Fruit fly (Drosophila melanogaster) whole organism, pupa: ENCODE data around the gene stck.

Source experiments
- CG10348 ChIP-seq: fragments of 200-800 bp; sonication (Bioruptor generic); IDR thresholded peaks from 2 replicates; pipeline ENCODE4 v1.3.6; 2022; ENCODE audit warnings: missing biosample characterization, missing genetic modification characterization
- CG12605 ChIP-seq: fragments of 200-800 bp; sonication (Bioruptor generic); IDR thresholded peaks from 2 replicates; pipeline ENCODE4 v1.3.6; 2022; ENCODE audit warnings: missing biosample characterization, missing genetic modification characterization
- CG13204 ChIP-seq: fragments of 200-800 bp; sonication (Bioruptor generic); optimal IDR thresholded peaks from 2 replicates; lab custom pipeline; 2018; ENCODE audit warnings: missing biosample characterization, mild to moderate bottlenecking, missing genetic modification characterization, moderate library complexity
- CG14655 ChIP-seq: fragments of 200-800 bp; sonication (Bioruptor generic); optimal IDR thresholded peaks from 3 replicates; lab custom pipeline; 2017; ENCODE audit warnings: mild to moderate bottlenecking, missing biosample characterization, missing genetic modification reagents, missing genetic modification characterization
- CG15710 ChIP-seq: fragments of 200-800 bp; sonication (Bioruptor generic); optimal IDR thresholded peaks from 2 replicates; lab custom pipeline; 2018; ENCODE audit warnings: missing biosample characterization, mild to moderate bottlenecking, missing genetic modification characterization, moderate library complexity
- CG17806 ChIP-seq: fragments of 200-800 bp; sonication (Bioruptor generic); optimal IDR thresholded peaks from 2 replicates; lab custom pipeline; 2018; ENCODE audit warnings: missing biosample characterization, mild to moderate bottlenecking, missing genetic modification characterization, moderate library complexity
- CG32121 ChIP-seq: fragments of 200-800 bp; sonication (Bioruptor generic); IDR thresholded peaks from 2 replicates; pipeline ENCODE4 v1.3.6; 2022; ENCODE audit warnings: missing biosample characterization, missing genetic modification characterization
- CG34367 ChIP-seq: fragments of 200-800 bp; sonication (Bioruptor generic); optimal IDR thresholded peaks from 2 replicates; lab custom pipeline; 2018; ENCODE audit warnings: missing biosample characterization, mild to moderate bottlenecking, missing genetic modification characterization
- CG4496 ChIP-seq: fragments of 200-800 bp; sonication (Bioruptor generic); IDR thresholded peaks from 3 replicates; pipeline ENCODE4 v1.3.6; 2022; ENCODE audit warnings: missing biosample characterization, missing genetic modification characterization
- CG8159 ChIP-seq: fragments of 200-800 bp; sonication (Bioruptor generic); optimal IDR thresholded peaks from 3 replicates; lab custom pipeline; 2018; ENCODE audit warnings: missing biosample characterization, mild to moderate bottlenecking, missing genetic modification characterization, moderate library complexity
- CG8301 ChIP-seq: fragments of 200-800 bp; sonication (Bioruptor generic); optimal IDR thresholded peaks from 2 replicates; lab custom pipeline; 2018; ENCODE audit warnings: missing biosample characterization, mild to moderate bottlenecking, missing genetic modification characterization
- CG9948 ChIP-seq: fragments of 200-800 bp; sonication (Bioruptor generic); optimal IDR thresholded peaks from 2 replicates; lab custom pipeline; 2018; ENCODE audit warnings: missing biosample characterization, mild to moderate bottlenecking, missing genetic modification characterization, moderate library complexity
- D1 ChIP-seq: fragments of 200-800 bp; sonication (Bioruptor generic); optimal IDR thresholded peaks from 2 replicates; lab custom pipeline; 2018; ENCODE audit warnings: missing biosample characterization, mild to moderate bottlenecking, missing genetic modification characterization, moderate library complexity
- EcR ChIP-seq: fragments of 200-800 bp; sonication (Bioruptor generic); optimal IDR thresholded peaks from 3 replicates; lab custom pipeline; 2019; ENCODE audit warnings: missing biosample characterization, missing genetic modification characterization, mild to moderate bottlenecking, moderate library complexity, missing genetic modification reagents
- Ets98B ChIP-seq: fragments of 200-800 bp; sonication (Bioruptor generic); IDR thresholded peaks from 2 replicates; pipeline ENCODE4 v1.3.6; 2022; ENCODE audit warnings: missing biosample characterization, missing genetic modification characterization
- Pif1A ChIP-seq: fragments of 200-800 bp; sonication (Bioruptor generic); optimal IDR thresholded peaks from 3 replicates; lab custom pipeline; 2016; ENCODE audit warnings: missing biosample characterization, missing genetic modification characterization
- Pif1B ChIP-seq: fragments of 200-800 bp; sonication (Bioruptor generic); optimal IDR thresholded peaks from 3 replicates; lab custom pipeline; 2016; ENCODE audit warnings: missing biosample characterization, missing genetic modification characterization
- Snoo ChIP-seq: fragments of 200-800 bp; sonication (Bioruptor generic); optimal IDR thresholded peaks from 3 replicates; lab custom pipeline; 2017; ENCODE audit warnings: missing biosample characterization, mild to moderate bottlenecking, missing genetic modification characterization, inconsistent platforms
- fd96Ca ChIP-seq: fragments of 200-800 bp; sonication (Bioruptor generic); IDR thresholded peaks from 3 replicates; pipeline ENCODE4 v1.3.6; 2022; ENCODE audit warnings: missing biosample characterization, missing genetic modification characterization
- gl ChIP-seq: fragments of 200-800 bp; sonication (Bioruptor generic); optimal IDR thresholded peaks from 2 replicates; lab custom pipeline; 2018; ENCODE audit warnings: missing biosample characterization, mild to moderate bottlenecking, missing genetic modification characterization
- rn ChIP-seq: fragments of 200-800 bp; sonication (Bioruptor generic); IDR thresholded peaks from 2 replicates; pipeline ENCODE4 v1.3.6; 2022; ENCODE audit warnings: missing biosample characterization, missing genetic modification characterization

stck gene

dm6 chr3R:8356626-8357290 lies at the start of gene stck:
TSS of gene stck (plus strand) at chr3R:8356978.
- peak; percentile 12 for TF ChIP-seq CG8159 (tag; lab: Kevin White, UChicago)
- TF ChIP-seq Ets98B: no peak
- TF ChIP-seq, all 21 proteins: peak for 1

- no peak for TF ChIP-seq D1 (tag; lab: Kevin White, UChicago)
- no peak for TF ChIP-seq Pif1B (GFP tag; lab: Kevin White, UChicago)
- no peak for TF ChIP-seq CG17806 (tag; lab: Kevin White, UChicago)
- TF ChIP-seq gl (tag; lab: Kevin White, UChicago): no peak
- no peak for TF ChIP-seq Ets98B
- TF ChIP-seq fd96Ca: no peak
- no peak for TF ChIP-seq CG32121 (GFP tag; lab: Robert Waterston, UW)
Observed at dm6 chr3R:8307283-8307682, 49.5 kb upstream of the stck start.

dm6 chr3R:8308515-8308959 lies 48.2 kb upstream of the stck start, which contains the start of gene tex:
TSS of gene tex (minus strand) at chr3R:8308645.
- TF ChIP-seq CG34367 (no peak), EcR (GFP tag; lab: Kevin White, UChicago) (no peak), CG9948 (tag; lab: Kevin White, UChicago) (no peak), rn (GFP tag; lab: Robert Waterston, UW) (no peak), CG10348 (GFP tag; lab: Robert Waterston, UW) (no peak), CG8301 (tag; lab: Kevin White, UChicago) (no peak), gl (tag; lab: Kevin White, UChicago) (no peak), CG14655 (no peak), CG32121 (GFP tag; lab: Robert Waterston, UW) (no peak), CG12605 (GFP tag; lab: Robert Waterston, UW) (no peak), fd96Ca (no peak), Snoo (tag; lab: Kevin White, UChicago) (no peak), CG17806 (tag; lab: Kevin White, UChicago) (no peak)

dm6 chr3R:8310678-8311077 lies 46.1 kb upstream of the stck start, which contains the start of gene CG11693:
TSS of gene CG11693 (minus strand) at chr3R:8310778.
- TF ChIP-seq CG12605 (GFP tag; lab: Robert Waterston, UW) (no peak), EcR (GFP tag; lab: Kevin White, UChicago) (no peak), Ets98B (no peak), CG8159 (tag; lab: Kevin White, UChicago) (no peak), D1 (tag; lab: Kevin White, UChicago) (no peak), CG10348 (GFP tag; lab: Robert Waterston, UW) (no peak), CG17806 (tag; lab: Kevin White, UChicago) (no peak), gl (tag; lab: Kevin White, UChicago) (no peak), CG13204 (GFP tag; lab: Kevin White, UChicago) (no peak), CG4496 (no peak), Pif1A (GFP tag; lab: Kevin White, UChicago) (no peak), CG15710 (tag; lab: Kevin White, UChicago) (no peak)
- TF ChIP-seq, all 21 proteins: peak for 0

dm6 chr3R:8312037-8312436 lies 44.7 kb upstream of the stck start, which contains the start of the genes CG11694 and CG11698:
TSS of gene CG11694 (minus strand) at chr3R:8312137.
TSS of gene CG11698 (plus strand) at chr3R:8312188.
- TF ChIP-seq CG14655: no peak
- TF ChIP-seq EcR (GFP tag; lab: Kevin White, UChicago): no peak
- no peak for TF ChIP-seq CG13204 (GFP tag; lab: Kevin White, UChicago)

dm6 chr3R:8313038-8313437 lies 43.7 kb upstream of the stck start, which contains the start of gene CG7483:
TSS of gene CG7483 (plus strand) at chr3R:8313208.
- no peak for TF ChIP-seq EcR (GFP tag; lab: Kevin White, UChicago)

- no peak for TF ChIP-seq CG34367
- no peak for TF ChIP-seq CG10348 (GFP tag; lab: Robert Waterston, UW)
- TF ChIP-seq rn (GFP tag; lab: Robert Waterston, UW): no peak
- no peak for TF ChIP-seq CG8159 (tag; lab: Kevin White, UChicago)
- TF ChIP-seq, all 21 proteins: peak for 0
Observed at dm6 chr3R:8316344-8317105, 40.3 kb upstream of the stck start, which contains the start of gene Coq2. TSS of gene Coq2 (minus strand) at chr3R:8316543.
